Worm (Caenorhabditis elegans): ENCODE data around the gene nhr-14.

The nhr-14 gene

ce11 chrX:8432361-8432760, 43.6 kb downstream of the nhr-14 start, which contains the start of gene kin-9:
TSS of gene kin-9 (plus strand) at chrX:8432661.
- TF ChIP-seq ceh-82 (tag; optimal IDR thresholded peaks at IDR 0.05) (no peak), sea-2 (GFP tag; optimal IDR thresholded peaks at IDR 0.05) (no peak), nhr-67 (tag; optimal IDR thresholded peaks at IDR 0.05) (no peak), nhr-23 (tag; optimal IDR thresholded peaks at IDR 0.05) (no peak), snpc-4 (tag; optimal IDR thresholded peaks at IDR 0.05) (no peak), mml-1 (tag; optimal IDR thresholded peaks at IDR 0.05) (no peak), fkh-10 (GFP tag; optimal IDR thresholded peaks at IDR 0.05) (no peak), unc-39 (tag; optimal IDR thresholded peaks at IDR 0.05) (no peak), fkh-2 (tag; optimal IDR thresholded peaks at IDR 0.05) (no peak), ceh-9 (tag; optimal IDR thresholded peaks at IDR 0.05) (no peak), ztf-11 (tag; optimal IDR thresholded peaks at IDR 0.05) (no peak)

DNA sequence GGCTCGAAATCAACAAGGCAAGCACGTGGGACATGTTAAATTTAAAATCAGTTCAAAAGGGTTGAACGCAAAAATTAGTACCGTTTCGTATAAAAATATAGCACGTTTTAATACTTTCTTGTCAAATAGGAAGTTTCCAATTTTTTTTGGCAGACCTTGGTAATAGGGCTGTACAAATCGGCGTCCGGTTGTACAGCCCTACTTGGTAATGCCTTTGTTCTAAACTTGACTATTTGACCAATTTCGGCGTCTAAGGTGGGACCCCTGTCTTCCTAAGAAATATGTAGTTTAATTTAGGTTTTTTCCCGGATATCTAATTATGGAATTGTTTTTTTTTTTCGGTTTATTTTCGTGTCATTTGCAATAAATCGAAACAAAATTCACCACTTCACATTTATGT, 46.5 kb downstream of the nhr-14 start:
- no peak for TF ChIP-seq lsy-12 (tag; optimal IDR thresholded peaks at IDR 0.05)
- no peak for TF ChIP-seq nhr-28 (tag; optimal IDR thresholded peaks at IDR 0.05)
- no peak for TF ChIP-seq elt-1 (tag; optimal IDR thresholded peaks at IDR 0.05)
- TF ChIP-seq elt-2 (tag; optimal IDR thresholded peaks at IDR 0.05), result no peak
- TF ChIP-seq mdl-1 (tag; optimal IDR thresholded peaks at IDR 0.05), result no peak
- no peak for TF ChIP-seq jun-1 (tag; optimal IDR thresholded peaks at IDR 0.05)
- TF ChIP-seq pqm-1 (tag; optimal IDR thresholded peaks at IDR 0.05), result no peak

ce11 chrX:8428319-8428888, 47.6 kb downstream of the nhr-14 start, which contains the start of gene F08F1.3:
TSS of gene F08F1.3 (plus strand) at chrX:8428838.
- TF ChIP-seq ztf-11 (tag; optimal IDR thresholded peaks at IDR 0.05) (no peak), elt-2 (tag; optimal IDR thresholded peaks at IDR 0.05) (peak; percentile 74), pqm-1 (tag; optimal IDR thresholded peaks at IDR 0.05) (peak; percentile 23), fkh-10 (GFP tag; optimal IDR thresholded peaks at IDR 0.05) (no peak), pha-4 (tag; optimal IDR thresholded peaks at IDR 0.05) (peak; percentile 42)

DNA sequence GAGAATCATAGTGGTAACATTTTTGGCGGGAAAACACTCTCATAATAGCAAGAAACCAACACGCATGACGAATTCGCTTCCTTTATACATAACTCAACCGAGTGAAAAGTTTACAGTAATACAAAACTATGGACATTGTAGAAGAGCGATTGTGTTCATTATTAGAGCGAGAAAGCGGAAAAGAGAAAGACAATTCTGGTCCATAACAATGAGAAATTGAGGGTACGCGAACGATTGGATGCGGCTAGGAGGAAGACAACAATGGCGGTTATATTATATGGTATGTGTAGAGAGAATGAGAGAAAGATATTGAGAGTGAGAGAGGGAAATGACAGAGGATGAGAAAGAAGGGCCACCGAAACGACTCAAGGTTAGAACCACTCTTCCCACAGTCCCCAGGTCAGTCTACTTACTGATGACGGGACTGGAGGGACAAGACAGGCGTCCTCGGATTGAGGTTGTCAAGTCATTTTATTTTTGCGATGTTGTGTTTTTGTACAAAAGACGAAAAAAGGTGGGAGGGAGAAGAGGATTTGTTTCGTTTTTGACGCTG, 49.7 kb downstream of the nhr-14 start:
- TF ChIP-seq nhr-25 (tag; optimal IDR thresholded peaks at IDR 0.05) (peak; percentile 51), ceh-82 (tag; optimal IDR thresholded peaks at IDR 0.05) (no peak)

ce11 chrX:8424286-8424685, 51.7 kb downstream of the nhr-14 start:
- TF ChIP-seq pha-4 (tag; optimal IDR thresholded peaks at IDR 0.05) (peak; percentile 4), nhr-25 (tag; optimal IDR thresholded peaks at IDR 0.05) (peak; percentile 4), lsy-12 (tag; optimal IDR thresholded peaks at IDR 0.05) (no peak)
